Worm (Caenorhabditis elegans): Measurements from ENCODE around the gene nape-1.

The nape-1 gene

DNA sequence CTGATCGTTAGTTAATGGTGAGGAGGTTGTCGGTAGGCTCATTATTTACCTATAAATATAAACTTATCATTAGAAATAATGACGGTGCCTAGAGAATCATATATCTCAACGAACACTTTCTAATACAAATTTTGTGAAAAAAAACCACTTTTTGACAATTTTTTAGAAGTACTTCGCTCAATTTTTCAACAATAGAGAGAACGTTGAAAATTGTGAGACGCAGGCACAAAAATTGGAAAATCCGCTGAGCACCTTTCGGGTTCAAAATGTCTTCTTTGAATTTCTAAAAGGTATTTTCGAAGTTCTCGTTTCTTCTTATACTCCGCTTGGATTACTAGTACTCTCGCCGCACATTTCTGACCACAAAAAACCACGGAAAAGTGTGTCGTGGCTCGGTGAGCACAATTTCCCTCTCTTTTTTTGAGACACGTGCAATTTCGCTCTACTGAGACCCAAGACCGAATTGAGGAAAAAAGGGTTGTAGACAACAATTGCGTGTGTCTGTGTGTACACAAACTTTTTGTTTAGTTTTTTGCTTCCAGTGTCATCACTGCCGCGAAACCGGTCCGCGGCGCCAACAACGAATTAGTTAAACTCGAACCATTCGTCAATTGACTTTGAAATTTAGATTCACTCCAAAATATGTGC, at the start of gene nape-1:
Gene nape-1 (minus strand): TSS at position 51 of the 648 bp plus-strand sequence.
- TF ChIP-seq unc-62 (GFP tag; optimal IDR thresholded peaks at IDR 0.05) = no peak

DNA sequence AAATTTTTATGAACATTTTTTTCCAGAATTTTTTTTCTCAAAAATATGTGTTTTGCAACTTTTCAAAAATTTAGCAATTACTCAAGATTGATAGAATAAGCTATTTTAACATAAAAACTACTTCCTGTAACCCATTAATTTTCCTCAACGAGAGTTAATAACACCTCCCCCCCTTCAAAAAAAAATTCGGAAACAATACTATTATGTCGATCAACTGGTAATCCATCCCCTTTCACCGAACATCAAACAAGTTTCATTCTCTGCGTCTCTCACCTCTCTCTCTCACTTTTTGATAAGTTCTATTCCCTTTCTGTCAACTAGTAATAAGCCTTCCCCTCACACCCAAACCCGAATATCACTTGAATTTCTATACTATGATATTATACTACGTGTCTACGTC, 43.2 kb upstream of the nape-1 start, which contains the start of gene glct-6:
Gene glct-6 (plus strand): TSS at position 301 of the 400 bp plus-strand sequence.
- TF ChIP-seq unc-62 (GFP tag; optimal IDR thresholded peaks at IDR 0.05) = no peak

DNA sequence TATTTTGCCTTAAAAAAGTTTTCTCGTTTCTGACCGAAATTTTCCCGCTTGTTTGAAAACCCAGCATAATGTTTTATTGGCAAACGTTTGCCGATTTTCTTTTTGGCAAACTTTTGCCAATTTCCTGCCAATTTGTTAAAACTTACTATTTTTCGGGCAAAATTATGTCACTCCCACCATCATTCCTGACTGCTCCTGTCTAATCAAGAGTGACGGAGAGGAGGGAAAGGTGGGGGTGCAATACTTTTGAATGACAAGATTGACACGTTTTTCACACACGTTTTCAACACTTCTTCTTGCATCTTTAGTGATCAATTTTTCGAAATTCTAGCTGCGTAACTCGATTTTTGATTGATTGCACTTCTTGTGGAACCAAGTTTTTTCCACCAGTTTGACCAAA, 40.9 kb upstream of the nape-1 start:
- no peak for TF ChIP-seq unc-62 (GFP tag; optimal IDR thresholded peaks at IDR 0.05)

DNA sequence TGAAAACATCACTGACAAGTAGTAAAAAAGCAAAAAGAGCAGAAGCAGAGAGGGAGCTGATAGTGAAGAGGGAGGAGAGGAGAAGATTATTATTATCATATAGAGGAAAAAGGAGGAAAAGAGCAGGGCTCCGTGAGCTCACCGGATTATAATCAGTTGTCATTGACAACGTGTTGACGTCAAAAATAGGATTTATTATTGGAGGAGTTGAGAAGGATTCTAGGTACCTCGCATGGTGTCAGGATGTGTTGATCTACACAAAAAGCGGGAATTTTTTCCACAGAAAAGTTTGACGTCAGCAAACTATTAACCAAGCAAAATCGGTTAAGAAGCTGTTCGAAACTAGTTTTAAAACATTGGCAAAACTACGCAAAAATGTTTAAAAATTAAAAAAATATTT, 33.5 kb upstream of the nape-1 start:
- no peak for TF ChIP-seq unc-62 (GFP tag; optimal IDR thresholded peaks at IDR 0.05)

DNA sequence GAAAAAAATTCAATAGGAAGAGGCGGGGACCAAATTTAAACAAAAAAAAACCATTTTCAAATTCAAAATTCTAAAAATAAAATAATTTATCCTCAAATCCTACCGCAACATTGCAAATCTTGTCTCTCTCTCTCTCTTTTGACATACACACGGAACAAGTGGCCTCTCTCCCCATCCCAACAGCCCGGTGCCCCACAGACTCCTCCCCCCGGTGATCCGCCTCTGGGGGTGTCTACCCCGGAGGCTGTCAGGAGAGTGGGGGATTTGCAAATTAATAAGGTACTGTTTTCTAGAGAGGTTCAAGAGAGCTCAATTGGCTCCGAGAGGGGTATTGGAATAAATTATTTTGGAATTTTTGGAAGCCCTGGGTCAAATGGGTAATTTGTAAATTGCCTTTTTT, 27.1 kb upstream of the nape-1 start:
- no peak for TF ChIP-seq unc-62 (GFP tag; optimal IDR thresholded peaks at IDR 0.05)

DNA sequence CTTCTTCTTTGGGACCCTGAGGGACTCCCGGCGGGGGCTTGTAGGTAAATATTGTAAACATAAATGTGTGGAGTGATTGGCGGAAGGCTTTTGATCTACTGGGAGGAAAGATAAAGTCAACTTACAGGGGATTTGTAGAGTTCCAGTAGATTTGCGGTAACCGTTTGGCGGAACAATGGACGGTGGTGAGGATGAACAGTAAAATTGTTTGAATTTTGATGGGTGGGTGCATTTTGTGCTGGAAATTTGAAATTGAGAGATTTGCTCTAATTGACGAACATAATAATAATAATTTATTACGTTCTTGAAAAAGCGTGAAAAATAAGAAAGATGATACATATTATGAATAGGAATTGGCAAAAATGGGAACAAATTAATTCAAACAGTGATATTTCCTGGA, 25.9 kb upstream of the nape-1 start, which contains the start of gene vab-2:
Gene vab-2 (minus strand): TSS at position 238 of the 400 bp plus-strand sequence.
- TF ChIP-seq unc-62 (GFP tag; optimal IDR thresholded peaks at IDR 0.05) = no peak

DNA sequence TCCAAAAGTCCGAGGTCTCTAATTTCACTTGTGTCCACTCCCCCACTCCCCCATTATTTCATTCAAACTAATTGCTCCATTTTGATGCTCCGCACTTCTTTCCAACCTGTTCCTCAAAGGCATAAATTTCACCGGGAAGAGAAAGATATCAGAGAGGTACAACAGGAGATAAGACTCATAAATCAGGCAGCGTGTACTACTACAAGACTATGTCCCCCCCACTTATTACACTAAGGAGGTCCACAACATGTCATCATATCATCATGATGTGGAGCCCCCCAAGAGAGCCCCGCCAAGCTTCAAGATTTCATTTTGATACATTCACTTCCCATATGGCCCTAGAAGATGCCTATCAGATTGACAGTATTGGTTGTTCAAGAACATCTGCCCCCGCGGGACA, 24.8 kb upstream of the nape-1 start:
- no peak for TF ChIP-seq unc-62 (GFP tag; optimal IDR thresholded peaks at IDR 0.05)

DNA sequence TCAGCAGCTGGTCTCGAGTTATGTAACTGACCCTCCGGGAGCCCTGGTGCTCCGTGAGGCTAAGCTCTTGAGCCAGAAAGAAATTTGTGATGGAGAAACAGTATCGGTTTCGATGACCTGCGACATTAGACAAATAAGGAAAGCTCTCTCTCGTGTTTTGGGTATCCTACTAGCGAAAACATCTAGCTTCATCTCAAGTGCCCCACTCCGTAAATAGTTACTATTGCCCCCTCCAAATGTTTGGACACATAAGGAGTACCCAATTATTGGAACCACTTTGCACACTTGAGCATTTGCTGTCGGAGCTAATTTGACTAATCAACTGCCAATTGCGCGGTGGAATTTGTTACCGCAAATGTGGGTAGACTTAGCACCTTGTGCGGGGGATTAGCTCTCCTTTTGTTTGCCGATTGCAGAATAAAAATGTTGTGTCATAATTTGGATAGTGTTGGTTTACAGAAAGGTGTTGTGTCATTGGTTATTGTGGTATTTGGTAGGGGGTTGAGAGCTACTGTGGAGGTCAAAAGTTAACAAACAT, 23.4 kb upstream of the nape-1 start:
- no peak for TF ChIP-seq unc-62 (GFP tag; optimal IDR thresholded peaks at IDR 0.05)

DNA sequence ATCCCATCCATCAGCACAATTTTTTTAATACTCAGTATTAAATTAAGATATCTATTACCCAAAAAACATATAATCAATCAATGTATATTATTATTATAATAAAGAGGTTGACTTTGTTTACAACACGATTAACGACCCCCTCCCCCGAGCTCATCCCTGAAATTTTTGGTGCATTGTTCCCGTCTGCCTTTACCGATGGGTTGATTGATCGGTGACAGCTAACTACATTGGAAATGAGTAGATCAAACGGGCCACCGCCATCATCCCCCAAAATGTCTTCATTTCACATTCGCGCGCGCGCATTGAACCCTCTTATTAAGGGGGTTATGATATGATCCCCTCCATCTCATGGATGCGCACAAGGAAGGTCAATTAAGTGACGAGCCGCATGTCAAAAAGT, 19.1 kb upstream of the nape-1 start:
- no peak for TF ChIP-seq unc-62 (GFP tag; optimal IDR thresholded peaks at IDR 0.05)

DNA sequence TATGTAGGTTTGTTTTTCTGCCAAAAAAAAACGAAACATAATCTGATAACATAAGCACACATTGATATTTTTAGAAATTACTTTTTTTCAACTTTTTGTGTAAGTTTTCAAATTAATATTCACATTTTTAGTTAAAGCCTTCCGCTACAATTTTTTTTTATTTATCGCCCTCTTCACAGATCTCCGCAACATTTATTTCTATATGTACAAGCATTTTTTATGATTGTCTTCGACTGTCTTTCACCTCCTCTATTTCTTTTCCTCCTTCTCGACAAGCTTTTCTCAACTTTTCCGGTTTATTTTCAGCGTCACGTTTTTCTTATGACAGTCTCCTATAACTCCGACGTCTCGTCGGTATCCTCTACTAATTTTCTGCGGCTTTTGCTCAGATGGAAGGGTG, 15.2 kb upstream of the nape-1 start, which contains the start of gene best-20:
Gene best-20 (plus strand): TSS at position 301 of the 400 bp plus-strand sequence.
- TF ChIP-seq unc-62 (GFP tag; optimal IDR thresholded peaks at IDR 0.05) = no peak

DNA sequence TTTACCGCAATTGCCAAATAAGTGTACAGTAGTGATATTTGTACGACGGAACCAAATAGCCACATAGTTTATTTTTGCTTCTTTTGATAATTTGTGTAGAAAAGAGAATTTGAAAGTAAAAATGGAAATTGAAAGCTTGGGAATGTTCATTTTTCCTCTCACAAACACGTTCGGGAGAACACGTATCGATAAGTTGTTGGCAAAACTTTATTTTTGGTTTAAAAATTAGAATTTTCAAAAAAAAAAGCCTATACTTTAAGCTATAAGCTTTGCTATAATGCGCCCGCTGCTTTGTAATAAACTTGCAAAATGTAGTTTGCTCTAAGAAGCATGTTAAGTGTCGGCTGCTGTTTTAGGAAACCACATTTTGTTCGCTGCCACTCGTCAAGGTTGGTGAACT, 14.7 kb upstream of the nape-1 start, which contains the start of gene Y37E11AR.7:
Gene Y37E11AR.7 (minus strand): TSS at position 101 of the 400 bp plus-strand sequence.
- TF ChIP-seq unc-62 (GFP tag; optimal IDR thresholded peaks at IDR 0.05) = no peak

DNA sequence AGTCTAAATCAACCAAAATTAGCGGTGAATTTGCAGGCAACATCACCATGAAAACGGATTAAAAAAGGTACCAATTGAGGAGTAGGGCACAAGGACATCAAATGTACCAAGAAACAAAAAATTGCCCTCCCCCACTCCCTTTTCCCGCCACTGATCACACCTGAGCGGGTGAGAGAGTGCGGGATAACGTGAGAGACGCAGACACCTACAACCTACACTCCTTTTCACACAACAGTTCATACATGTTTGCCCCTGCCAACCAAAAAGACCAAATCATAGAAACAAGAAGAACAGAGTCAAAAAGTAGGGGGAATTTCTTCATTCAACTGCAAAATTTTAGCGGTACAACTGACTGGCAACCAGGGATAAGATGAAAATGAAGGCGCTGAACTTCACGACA, 11.6 kb upstream of the nape-1 start:
- TF ChIP-seq unc-62 (GFP tag; optimal IDR thresholded peaks at IDR 0.05) = no peak

DNA sequence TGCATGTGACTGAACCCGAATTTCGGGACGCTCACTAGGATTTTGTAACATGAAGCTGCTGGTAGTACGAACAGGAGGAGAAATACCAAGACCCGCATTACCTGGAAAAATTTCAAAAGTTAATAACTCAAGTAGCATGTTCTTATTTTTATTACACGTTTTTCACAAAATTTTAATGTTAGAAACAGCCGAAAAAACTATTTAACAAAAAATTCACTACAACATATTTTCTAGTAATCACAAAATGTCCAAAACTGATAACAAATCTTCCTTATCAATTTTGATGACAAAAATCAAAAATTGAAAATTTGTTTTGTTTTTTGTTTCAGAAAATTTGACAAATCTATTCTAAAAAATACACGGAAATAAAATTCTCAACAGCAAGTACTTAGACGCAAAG, 10.3 kb upstream of the nape-1 start, which contains the start of gene ugt-45:
Gene ugt-45 (minus strand): TSS at position 101 of the 400 bp plus-strand sequence.
- TF ChIP-seq unc-62 (GFP tag; optimal IDR thresholded peaks at IDR 0.05) = no peak

DNA sequence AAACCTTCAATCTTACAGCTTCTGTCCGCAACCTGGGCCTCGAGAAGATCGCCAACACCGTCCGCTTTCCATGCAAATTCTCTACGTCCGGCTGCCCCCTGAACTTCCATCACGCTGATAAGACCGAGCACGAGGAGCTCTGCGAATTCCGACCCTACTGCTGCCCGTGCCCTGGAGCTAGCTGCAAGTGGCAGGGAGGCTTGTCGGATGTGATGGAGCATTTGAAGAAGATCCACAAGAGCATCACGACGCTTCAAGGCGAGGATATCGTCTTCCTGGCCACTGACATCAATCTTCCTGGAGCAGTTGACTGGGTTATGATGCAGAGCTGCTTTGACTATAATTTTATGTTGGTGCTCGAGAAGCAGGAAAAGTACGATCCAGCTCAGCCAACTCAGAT, 5.1 kb upstream of the nape-1 start:
- no peak for TF ChIP-seq unc-62 (GFP tag; optimal IDR thresholded peaks at IDR 0.05)

DNA sequence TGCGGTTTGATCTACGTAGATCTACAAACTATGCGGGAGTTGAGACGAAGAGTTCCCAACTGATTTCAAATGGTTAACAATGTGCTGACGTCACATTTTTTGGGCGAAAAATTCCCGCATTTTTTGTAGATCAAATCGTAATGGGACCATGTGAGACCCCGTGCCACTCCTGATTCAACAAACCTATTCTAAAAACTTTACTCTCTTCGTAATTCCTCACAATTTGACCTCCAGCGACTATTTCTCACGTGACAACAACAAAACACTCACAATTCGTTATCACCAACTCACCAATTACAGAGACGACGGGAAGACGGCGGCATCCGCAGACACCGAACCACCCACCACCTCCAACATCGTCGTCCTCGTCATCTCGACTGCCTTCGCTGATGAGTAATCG, 3.1 kb upstream of the nape-1 start, which contains the start of gene siah-1:
Gene siah-1 (plus strand): TSS at position 301 of the 400 bp plus-strand sequence.
- TF ChIP-seq unc-62 (GFP tag; optimal IDR thresholded peaks at IDR 0.05) = no peak

DNA sequence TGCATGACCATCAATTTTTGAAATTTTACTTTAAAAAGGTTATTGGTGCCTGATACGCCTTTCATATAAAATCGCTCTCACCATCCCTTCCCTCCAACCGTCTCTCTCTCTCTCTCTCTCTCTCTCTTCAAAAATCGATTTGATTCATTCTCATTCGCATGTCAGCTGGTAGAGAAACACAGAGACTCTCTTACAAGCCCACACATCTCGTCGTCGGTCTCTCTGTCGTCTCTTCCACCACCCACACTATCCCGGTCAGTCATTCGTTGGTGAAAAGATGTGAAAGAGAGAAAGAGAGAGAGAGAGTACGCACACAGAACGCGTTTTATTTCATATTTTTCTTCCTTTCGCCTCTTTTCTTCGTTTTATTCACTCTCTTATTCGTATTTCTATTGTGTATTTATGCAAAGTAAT, 1.8 kb upstream of the nape-1 start:
- TF ChIP-seq unc-62 (GFP tag; optimal IDR thresholded peaks at IDR 0.05) = no peak

DNA sequence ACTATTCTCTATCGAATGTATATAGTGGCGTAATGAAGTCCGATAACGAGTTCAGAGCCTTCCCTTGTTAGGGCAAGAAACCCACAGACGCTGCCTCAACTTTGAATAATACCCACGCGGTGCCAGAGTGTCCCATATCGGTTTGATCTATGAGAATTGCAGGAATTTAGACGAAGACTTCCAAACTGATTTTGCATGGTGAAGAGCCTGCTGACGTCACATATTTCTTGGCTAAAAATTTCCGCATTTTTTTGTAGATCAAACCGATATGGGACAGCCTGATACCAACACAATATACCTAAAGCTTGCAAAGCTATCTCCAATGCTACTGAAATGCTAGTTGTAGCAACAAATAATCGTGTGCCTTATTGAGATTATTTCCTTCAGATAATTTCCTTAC, 1.2 kb upstream of the nape-1 start:
- TF ChIP-seq unc-62 (GFP tag; optimal IDR thresholded peaks at IDR 0.05) = no peak
